Fruit fly (Drosophila melanogaster): ENCODE data around the gene CG32066.

DNA sequence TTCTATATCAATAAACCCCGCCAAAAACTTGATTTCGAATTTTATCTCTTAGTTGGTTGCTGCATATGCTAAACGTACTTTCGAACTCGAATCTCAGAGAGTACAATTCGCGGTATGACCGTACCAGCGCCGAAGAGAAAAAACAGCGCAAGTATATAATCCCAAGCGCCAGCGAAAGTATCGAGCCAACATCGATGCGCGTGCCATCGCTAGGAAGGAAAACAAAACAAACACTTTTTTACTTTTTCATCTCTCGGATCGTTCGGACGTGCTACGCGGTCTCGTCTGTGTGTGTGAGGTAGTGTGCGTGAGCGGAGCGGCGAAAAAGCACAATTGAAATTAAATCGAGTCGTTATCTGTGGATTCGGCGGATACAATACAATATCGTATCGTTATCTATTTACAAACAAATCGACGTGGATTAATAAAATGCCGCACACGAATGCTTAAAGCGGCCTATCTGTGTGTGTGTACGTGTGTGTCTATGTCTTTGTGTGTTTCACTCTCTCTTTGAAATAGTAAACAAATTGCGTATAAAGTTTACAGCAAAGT is 3.8 kb upstream of the CG32066 start, which contains the start of gene simj:
- no peak for TF ChIP-seq psq (optimal IDR thresholded peaks at IDR 0.05)
- TF ChIP-seq ttk (optimal IDR thresholded peaks at IDR 0.05), result no peak
- TF ChIP-seq h (optimal IDR thresholded peaks at IDR 0.05), result no peak
- no peak for TF ChIP-seq Sin3A (optimal IDR thresholded peaks at IDR 0.05)
